Worm (Caenorhabditis elegans) whole organism, L3 larva: ENCODE results near the gene K06G5.3.
A peak's percentile ranks its signal among the peaks of the same experiment; 100 is the strongest.

Experiments used
- ZK546.5 ChIP-seq: sonication (generic microtip); optimal IDR thresholded peaks from 2 replicates; lab custom pipeline; 2017; ENCODE audit warnings: missing biosample characterization, missing genetic modification characterization
- aly-2 ChIP-seq: fragments of 150-350 bp; optimal IDR thresholded peaks from 2 replicates; lab custom pipeline; 2014; ENCODE audit warnings: missing biosample characterization, missing genetic modification characterization
- ama-1 ChIP-seq: fragments of 150-350 bp; optimal IDR thresholded peaks from 2 replicates; lab custom pipeline; 2018
- ceh-16 ChIP-seq: sonication (generic microtip); optimal IDR thresholded peaks from 2 replicates; lab custom pipeline; 2017; ENCODE audit warnings: missing biosample characterization, missing genetic modification characterization
- ceh-82 ChIP-seq: fragments of 150-350 bp; optimal IDR thresholded peaks from 2 replicates; lab custom pipeline; 2014; ENCODE audit warnings: missing biosample characterization, missing genetic modification characterization
- daf-12 ChIP-seq: fragments of 150-350 bp; optimal IDR thresholded peaks from 2 replicates; lab custom pipeline; 2014; ENCODE audit warnings: missing biosample characterization, missing genetic modification reagents, missing genetic modification characterization
- egl-27 ChIP-seq: sonication (generic microtip); optimal IDR thresholded peaks from 4 replicates; lab custom pipeline; 2017; ENCODE audit warnings: missing biosample characterization, missing genetic modification reagents, missing genetic modification characterization
- egl-5 ChIP-seq: fragments of 150-350 bp; optimal IDR thresholded peaks from 2 replicates; lab custom pipeline; 2017; ENCODE audit warnings: missing biosample characterization, missing genetic modification reagents, missing genetic modification characterization, inconsistent platforms
- elt-2 ChIP-seq: sonication (generic microtip); optimal IDR thresholded peaks from 2 replicates; lab custom pipeline; 2016; ENCODE audit warnings: missing genetic modification reagents, mild to moderate bottlenecking, missing genetic modification characterization, missing compliant biosample characterization
- elt-3 ChIP-seq, 3 experiments: fragments of 150-350 bp in 1 of 3; sonication (generic microtip) in 2 of 3; optimal IDR thresholded peaks; 2 replicates in 2 of 3; 4 replicates in 1 of 3; lab custom pipeline; 2014 to 2017; ENCODE audit warnings: missing biosample characterization in 3 of 3, missing genetic modification characterization in 3 of 3
- fkh-10 ChIP-seq: sonication (generic microtip); optimal IDR thresholded peaks from 2 replicates; lab custom pipeline; 2017; ENCODE audit warnings: missing biosample characterization, missing genetic modification reagents, missing genetic modification characterization
- hmg-11 ChIP-seq: sonication (generic microtip); optimal IDR thresholded peaks from 2 replicates; lab custom pipeline; 2016; ENCODE audit warnings: missing genetic modification characterization, missing compliant biosample characterization
- lin-15B ChIP-seq: fragments of 150-350 bp; optimal IDR thresholded peaks from 2 replicates; lab custom pipeline; 2014; ENCODE audit warnings: missing biosample characterization, missing genetic modification characterization
- lin-39 ChIP-seq: fragments of 150-350 bp; optimal IDR thresholded peaks from 2 replicates; lab custom pipeline; 2018; ENCODE audit warnings: missing biosample characterization, missing genetic modification reagents, missing genetic modification characterization
- mdl-1 ChIP-seq: fragments of 150-350 bp; optimal IDR thresholded peaks from 2 replicates; lab custom pipeline; 2014; ENCODE audit warnings: missing biosample characterization, missing genetic modification characterization
- mml-1 ChIP-seq: fragments of 150-350 bp; sonication (generic microtip); optimal IDR thresholded peaks from 3 replicates; lab custom pipeline; 2014; ENCODE audit warnings: missing biosample characterization, missing genetic modification characterization
- nhr-11 ChIP-seq: fragments of 150-350 bp; optimal IDR thresholded peaks from 2 replicates; lab custom pipeline; 2014; ENCODE audit warnings: missing biosample characterization, missing genetic modification characterization
- nhr-237 ChIP-seq: fragments of 150-350 bp; optimal IDR thresholded peaks from 2 replicates; lab custom pipeline; 2014; ENCODE audit warnings: missing biosample characterization, missing genetic modification characterization
- nhr-25 ChIP-seq: sonication (generic microtip); optimal IDR thresholded peaks from 2 replicates; lab custom pipeline; 2017; ENCODE audit warnings: missing biosample characterization, missing genetic modification characterization
- nhr-43 ChIP-seq: sonication (generic microtip); optimal IDR thresholded peaks from 2 replicates; lab custom pipeline; 2016; ENCODE audit warnings: mild to moderate bottlenecking, missing genetic modification characterization, missing compliant biosample characterization; ENCODE audit not compliant: poor library complexity, severe bottlenecking
- nhr-67 ChIP-seq: fragments of 150-350 bp; optimal IDR thresholded peaks from 2 replicates; lab custom pipeline; 2014; ENCODE audit warnings: missing biosample characterization, missing genetic modification characterization
- nhr-76 ChIP-seq: fragments of 150-350 bp; sonication (generic microtip); optimal IDR thresholded peaks from 5 replicates; lab custom pipeline; 2014; ENCODE audit warnings: missing biosample characterization, missing genetic modification characterization
- nhr-77 ChIP-seq: fragments of 150-350 bp; optimal IDR thresholded peaks from 2 replicates; lab custom pipeline; 2014; ENCODE audit warnings: missing biosample characterization, missing genetic modification characterization
- pha-4 ChIP-seq: fragments of 150-350 bp; optimal IDR thresholded peaks from 2 replicates; lab custom pipeline; 2014; ENCODE audit warnings: missing biosample characterization, missing genetic modification reagents, missing genetic modification characterization
- pqm-1 ChIP-seq: fragments of 150-350 bp; optimal IDR thresholded peaks from 2 replicates; lab custom pipeline; 2017; ENCODE audit warnings: missing biosample characterization, missing genetic modification characterization, inconsistent platforms
- skn-1 ChIP-seq: fragments of 150-350 bp; optimal IDR thresholded peaks from 2 replicates; lab custom pipeline; 2014; ENCODE audit warnings: missing biosample characterization, missing genetic modification characterization
- snpc-4 ChIP-seq: fragments of 150-350 bp; optimal IDR thresholded peaks from 2 replicates; lab custom pipeline; 2014; ENCODE audit warnings: missing biosample characterization, missing genetic modification characterization
- unc-62 ChIP-seq: fragments of 150-350 bp; sonication (generic microtip); optimal IDR thresholded peaks from 4 replicates; lab custom pipeline; 2014; ENCODE audit warnings: missing biosample characterization, missing genetic modification reagents, missing genetic modification characterization
- zag-1 ChIP-seq: fragments of 150-350 bp; optimal IDR thresholded peaks from 2 replicates; lab custom pipeline; 2014; ENCODE audit warnings: missing biosample characterization, missing genetic modification characterization
- ztf-11 ChIP-seq: fragments of 150-350 bp; optimal IDR thresholded peaks from 2 replicates; lab custom pipeline; 2014; ENCODE audit warnings: missing biosample characterization, missing genetic modification characterization
- ztf-4 ChIP-seq: fragments of 150-350 bp; optimal IDR thresholded peaks from 2 replicates; lab custom pipeline; 2014; ENCODE audit warnings: missing biosample characterization, missing genetic modification characterization

The K06G5.3 gene

DNA sequence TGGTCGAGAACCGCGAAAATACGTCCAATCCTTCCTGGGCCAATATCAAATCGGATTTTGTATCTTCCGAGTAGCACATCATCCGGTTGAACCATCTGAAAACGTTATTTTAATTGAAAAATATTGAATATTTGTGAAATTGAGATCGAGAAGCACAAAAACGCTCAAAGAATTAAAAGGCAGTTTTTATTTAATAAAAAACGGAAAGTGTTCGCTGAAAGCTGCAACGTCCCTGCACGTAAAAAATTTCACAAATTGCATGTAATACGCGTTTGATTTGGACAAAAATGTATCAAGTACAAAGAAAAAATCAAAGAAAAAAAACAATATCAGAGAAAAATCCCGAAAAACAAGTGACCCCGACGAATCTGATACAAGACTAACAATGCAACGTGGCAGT is 29.0 kb upstream of the K06G5.3 start, which contains the start of gene E02H4.6:
Gene E02H4.6 (minus strand): TSS at position 101 of the 400 bp plus-strand sequence.
- TF ChIP-seq egl-27 (tag; lab: Kevin White, UChicago) (no peak), mml-1 (tag; lab: Kevin White, UChicago) (no peak), daf-12 (tag; lab: Kevin White, UChicago) (no peak), nhr-77 (tag; lab: Kevin White, UChicago) (no peak), mdl-1 (tag; lab: Kevin White, UChicago) (no peak), egl-5 (tag; lab: Kevin White, UChicago) (no peak), unc-62 (no peak), ztf-11 (tag; lab: Kevin White, UChicago) (no peak), hmg-11 (tag; lab: Kevin White, UChicago) (no peak), zag-1 (no peak), aly-2 (no peak), ceh-82 (tag; lab: Kevin White, UChicago) (no peak), nhr-25 (tag; lab: Kevin White, UChicago) (no peak), nhr-76 (tag; lab: Kevin White, UChicago) (no peak)

DNA sequence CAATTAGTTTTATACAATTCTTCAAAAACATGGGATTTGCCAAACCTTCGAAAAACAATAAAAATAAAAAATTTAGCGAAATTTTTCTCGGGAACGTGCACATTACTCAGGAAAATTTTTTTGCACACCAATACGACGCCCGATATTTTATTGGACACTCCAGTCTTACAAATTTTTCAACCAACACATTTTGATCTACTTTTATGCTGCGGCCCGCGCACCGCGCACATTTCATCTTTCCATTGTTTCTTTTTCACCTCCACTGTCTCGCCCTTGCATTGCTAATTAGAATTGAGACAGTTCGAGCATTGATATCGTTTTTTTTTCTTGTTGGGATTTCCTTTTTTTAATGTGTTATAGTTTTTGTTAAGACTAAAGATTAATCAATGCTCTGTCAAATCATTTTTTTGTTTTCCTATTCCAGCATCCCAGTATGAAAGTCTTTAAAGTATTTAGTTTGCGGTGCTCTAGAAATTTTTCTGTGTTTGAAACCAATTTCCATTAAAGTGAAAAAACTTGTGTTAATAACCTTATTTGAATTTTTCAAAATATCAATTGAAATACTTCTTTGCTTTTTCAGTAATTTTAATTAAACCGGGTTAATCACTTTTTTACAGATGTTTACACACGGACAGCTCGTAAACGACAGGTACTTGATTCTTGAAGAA is 24.5 kb upstream of the K06G5.3 start, which contains the start of gene K04C1.5:
Gene K04C1.5 (plus strand): TSS at position 618 of the 668 bp plus-strand sequence.
- no peak for TF ChIP-seq mml-1 (tag; lab: Kevin White, UChicago)
- no peak for TF ChIP-seq egl-27 (tag; lab: Kevin White, UChicago)
- no peak for TF ChIP-seq ama-1 (lab: Kevin White, UChicago)
- no peak for TF ChIP-seq elt-3 (tag; optimal IDR thresholded peaks at IDR 0.05; lab: Kevin White, UChicago)
- no peak for TF ChIP-seq lin-39 (tag; lab: Kevin White, UChicago)

DNA sequence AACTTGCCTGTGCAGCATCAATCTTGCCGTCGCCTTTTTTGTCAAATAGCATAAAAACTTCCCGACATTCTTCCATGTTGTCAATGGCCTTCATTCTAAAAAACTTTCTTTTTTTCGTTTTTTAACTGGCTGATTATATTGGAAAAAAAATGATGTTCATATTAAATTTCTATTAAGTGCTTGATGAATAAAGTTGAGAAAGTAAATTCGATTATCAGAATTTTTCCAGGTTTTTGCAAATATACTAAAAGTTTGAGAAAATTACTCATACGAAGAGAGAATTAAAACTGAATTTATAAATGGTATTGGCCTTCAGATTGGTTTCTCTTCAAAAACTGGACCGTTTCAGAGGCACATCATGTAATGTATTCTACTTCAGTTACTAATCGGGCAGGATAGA is 23.5 kb upstream of the K06G5.3 start, which contains the start of gene mlc-6:
Gene mlc-6 (minus strand): TSS at position 101 of the 400 bp plus-strand sequence.
- no peak for TF ChIP-seq ceh-16 (tag; lab: Kevin White, UChicago)
- TF ChIP-seq nhr-67 (tag; lab: Kevin White, UChicago): no peak
- no peak for TF ChIP-seq lin-39 (tag; lab: Kevin White, UChicago)
- TF ChIP-seq pha-4 (tag; lab: Kevin White, UChicago): no peak
- no peak for TF ChIP-seq nhr-77 (tag; lab: Kevin White, UChicago)
- no peak for TF ChIP-seq ZK546.5 (tag; lab: Kevin White, UChicago)
- no peak for TF ChIP-seq nhr-43 (tag; lab: Kevin White, UChicago)
- no peak for TF ChIP-seq zag-1
- no peak for TF ChIP-seq ztf-11 (tag; lab: Kevin White, UChicago)

DNA sequence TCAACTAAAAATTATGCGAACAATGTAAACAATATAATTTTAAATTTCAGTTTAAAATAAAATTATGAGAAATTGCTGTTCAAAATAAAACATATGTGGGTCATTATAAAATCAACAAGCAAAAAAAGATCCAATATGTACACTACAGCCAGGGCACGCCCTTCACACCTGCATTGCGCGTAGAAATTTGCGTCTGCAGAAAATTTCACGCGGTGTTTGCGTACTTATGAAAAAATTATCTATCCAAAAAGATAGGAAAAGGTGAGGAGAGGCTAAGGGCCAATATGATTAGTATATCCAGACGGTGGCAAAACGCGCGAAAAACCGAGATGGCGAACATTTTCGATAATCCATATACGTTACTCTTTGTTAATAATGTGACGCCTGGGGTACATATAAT is 21.4 kb upstream of the K06G5.3 start:
- TF ChIP-seq lin-39 (tag; lab: Kevin White, UChicago): no peak
- peak; percentile 21 for TF ChIP-seq elt-2
- TF ChIP-seq, all 47 proteins: peak for 1

DNA sequence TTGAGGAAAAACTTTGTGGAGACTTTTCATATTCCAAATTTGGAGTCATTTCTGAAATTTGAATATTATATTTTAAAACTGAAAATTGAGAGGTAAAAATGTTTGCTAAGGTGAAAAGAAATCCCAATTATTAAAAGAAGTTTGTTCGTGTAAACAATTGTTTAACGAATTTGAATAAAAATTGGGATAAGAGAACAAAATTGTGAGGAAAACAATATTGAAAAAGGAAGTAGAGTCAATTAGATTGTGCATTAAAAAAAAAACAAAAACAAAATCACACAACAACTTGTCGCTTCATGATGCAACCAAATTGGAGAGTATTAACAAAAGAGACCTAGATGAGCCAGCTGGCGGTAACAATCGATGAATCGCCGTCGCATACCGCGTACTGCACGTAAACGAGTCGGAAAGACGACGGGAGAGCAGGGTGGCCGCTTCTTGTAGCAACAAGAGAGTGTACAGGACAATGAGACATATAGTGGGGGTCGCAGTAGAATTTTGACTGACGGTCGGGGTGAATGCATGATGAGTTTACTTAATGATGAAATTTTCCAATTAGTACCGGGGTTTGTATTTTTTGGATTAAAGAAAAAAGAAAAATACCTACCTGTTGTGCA is 20.4 kb upstream of the K06G5.3 start, which contains the start of gene K04C1.3:
Gene K04C1.3 (minus strand): TSS at position 51 of the 617 bp plus-strand sequence.
- no peak for TF ChIP-seq mdl-1 (tag; lab: Kevin White, UChicago)
- TF ChIP-seq elt-2: peak; percentile 3

DNA sequence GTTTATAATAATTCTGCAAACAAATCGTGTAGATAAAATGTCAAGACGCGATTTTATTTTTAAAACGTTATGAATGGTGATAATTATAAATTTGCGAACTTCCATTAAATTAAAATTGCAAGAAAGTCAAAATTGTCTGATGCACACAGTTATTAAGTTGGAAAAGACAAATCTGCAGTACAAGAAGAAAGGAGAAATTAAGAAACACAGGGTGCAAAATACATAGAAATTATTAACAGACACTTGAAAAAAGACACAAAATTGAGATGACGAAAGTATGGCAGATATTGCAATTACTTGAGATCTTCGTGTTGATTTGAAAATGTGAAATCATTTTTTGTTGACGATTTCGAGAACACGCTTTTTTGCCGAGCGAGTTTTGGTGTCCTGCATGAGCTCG is 18.5 kb upstream of the K06G5.3 start:
- TF ChIP-seq nhr-11 (tag; lab: Kevin White, UChicago): no peak

DNA sequence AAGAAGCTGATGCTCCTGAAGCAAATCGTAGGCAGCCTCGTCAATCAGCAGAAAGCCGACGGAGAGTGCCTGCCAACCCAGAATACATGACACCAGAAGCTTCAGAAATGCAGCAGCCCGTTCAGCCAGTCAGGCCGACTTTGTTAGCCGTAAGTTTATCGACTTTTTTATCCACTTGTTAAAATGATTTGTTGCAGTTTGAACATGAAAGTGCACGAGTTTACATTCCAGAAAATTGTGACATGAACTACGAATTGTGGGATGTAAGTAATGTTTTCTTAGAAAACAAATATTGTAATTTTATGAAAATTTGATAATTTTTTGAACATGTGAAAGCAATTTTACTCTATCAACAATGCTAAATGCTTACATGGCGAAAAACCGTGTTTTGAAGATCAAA is 17.1 kb upstream of the K06G5.3 start:
- TF ChIP-seq ztf-4 (no peak), lin-15B (tag; lab: Kevin White, UChicago) (no peak), ceh-82 (tag; lab: Kevin White, UChicago) (no peak), snpc-4 (no peak), mdl-1 (tag; lab: Kevin White, UChicago) (no peak), pqm-1 (tag; lab: Kevin White, UChicago) (no peak), hmg-11 (tag; lab: Kevin White, UChicago) (no peak), egl-5 (tag; lab: Kevin White, UChicago) (no peak), unc-62 (no peak), fkh-10 (GFP tag; lab: Kevin White, UChicago) (no peak), skn-1 (tag; lab: Kevin White, UChicago) (no peak), nhr-237 (tag; lab: Kevin White, UChicago) (no peak), nhr-77 (tag; lab: Kevin White, UChicago) (no peak), nhr-67 (tag; lab: Kevin White, UChicago) (no peak)
- TF ChIP-seq, all 47 proteins: peak for 0
